Worm (Caenorhabditis elegans) whole organism, midembryonic: ENCODE data around the gene C14E2.4.

Experiments
- T22C8.4 ChIP-seq: fragments of 200-800 bp; sonication (Bioruptor generic); IDR thresholded peaks from 2 replicates; pipeline ENCODE4 v1.3.6; 2022; ENCODE audit warnings: missing genetic modification characterization, missing compliant biosample characterization
- flt-1 ChIP-seq: fragments of 200-800 bp; sonication (Bioruptor generic); IDR thresholded peaks from 2 replicates; pipeline ENCODE4 v1.3.6; 2022; ENCODE audit warnings: missing genetic modification characterization, missing compliant biosample characterization
- klf-2 ChIP-seq: fragments of 200-800 bp; sonication (Bioruptor generic); conservative IDR thresholded peaks from 2 replicates; pipeline ENCODE4 v1.3.6; 2022; ENCODE audit warnings: missing genetic modification reagents, missing genetic modification characterization, missing compliant biosample characterization
- med-1 ChIP-seq: sonication (generic microtip); optimal IDR thresholded peaks from 2 replicates; lab custom pipeline; 2017; ENCODE audit warnings: missing genetic modification characterization, mild to moderate bottlenecking, missing compliant biosample characterization, antibody characterized with exemption, missing genetic modification reagents; ENCODE audit not compliant: insufficient read depth
- tab-1 ChIP-seq: fragments of 200-800 bp; sonication (Bioruptor generic); IDR thresholded peaks from 2 replicates; pipeline ENCODE4 v1.3.6; 2022; ENCODE audit warnings: missing genetic modification characterization, missing compliant biosample characterization

- no peak for TF ChIP-seq med-1
- no peak for TF ChIP-seq tab-1
- no peak for TF ChIP-seq klf-2 (GFP tag; lab: Robert Waterston, UW)
- no peak for TF ChIP-seq T22C8.4 (GFP tag; lab: Robert Waterston, UW)
- TF ChIP-seq flt-1: no peak
Measured at ce11 chrX:1848575-1848974, 27.4 kb upstream of the C14E2.4 start, which contains the start of gene ceh-41.
